Worm (Caenorhabditis elegans): Measurements from ENCODE around the gene inso-1.

inso-1 gene

ce11 chrX:1344818-1345217, 44.9 kb downstream of the inso-1 start (continued):
- TF ChIP-seq nhr-47 (tag; optimal IDR thresholded peaks at IDR 0.05) (peak; percentile 99), mdl-1 (tag; optimal IDR thresholded peaks at IDR 0.05) (peak in 1 of 2 experiments; percentile 90), sup-37 (GFP tag; optimal IDR thresholded peaks at IDR 0.05) (peak; percentile 73), dpl-1 (GFP tag; optimal IDR thresholded peaks at IDR 0.05) (peak; percentile 51 to 59 (median 51)), pax-3 (tag; optimal IDR thresholded peaks at IDR 0.05) (peak; percentile 90), sptf-1 (tag; optimal IDR thresholded peaks at IDR 0.05) (no peak), dsc-1 (tag; optimal IDR thresholded peaks at IDR 0.05) (peak; percentile 99), mab-9 (GFP tag; IDR thresholded peaks at IDR 0.05) (peak; percentile 90), tbx-2 (tag; optimal IDR thresholded peaks at IDR 0.05) (peak; percentile 97), ceh-88 (GFP tag; IDR thresholded peaks at IDR 0.05) (peak; percentile 93), fkh-10 (GFP tag; optimal IDR thresholded peaks at IDR 0.05) (peak; percentile 99), ama-1 (optimal IDR thresholded peaks at IDR 0.05) (no peak), ces-1 (GFP tag; optimal IDR thresholded peaks at IDR 0.05) (peak; percentile 86), zip-4 (GFP tag; optimal IDR thresholded peaks at IDR 0.05) (peak; percentile 93), unc-30 (tag; optimal IDR thresholded peaks at IDR 0.05) (no peak), Y116A8C.19 (tag; optimal IDR thresholded peaks at IDR 0.05; ENCODE audit: borderline replicate concordance) (no peak), ceh-63 (GFP tag; optimal IDR thresholded peaks at IDR 0.05) (peak; percentile 92), egl-13 (tag; optimal IDR thresholded peaks at IDR 0.05) (peak; percentile 94), fkh-4 (tag; optimal IDR thresholded peaks at IDR 0.05; ENCODE audit: borderline replicate concordance) (peak; percentile 72), fkh-8 (tag; optimal IDR thresholded peaks at IDR 0.05) (peak; percentile 93), nhr-12 (tag; optimal IDR thresholded peaks at IDR 0.05) (peak; percentile 57), elt-3 (tag; optimal IDR thresholded peaks at IDR 0.05) (peak; percentile 7 to 97 (median 88)), ceh-8 (GFP tag; optimal IDR thresholded peaks at IDR 0.05) (peak; percentile 97), ets-5 (GFP tag; IDR thresholded peaks at IDR 0.05) (no peak), hlh-4 (tag; optimal IDR thresholded peaks at IDR 0.05) (no peak), blmp-1 (tag; optimal IDR thresholded peaks at IDR 0.05) (peak; percentile 46), egl-27 (tag; optimal IDR thresholded peaks at IDR 0.05) (peak in 1 of 2 experiments; percentile 44), unc-62 (GFP tag; optimal IDR thresholded peaks at IDR 0.05) (peak; percentile 8), nhr-76 (tag; optimal IDR thresholded peaks at IDR 0.05) (peak; percentile 75), ceh-82 (tag; optimal IDR thresholded peaks at IDR 0.05) (peak; percentile 99), lir-3 (tag; optimal IDR thresholded peaks at IDR 0.05; ENCODE audit: poor library complexity) (peak; percentile 86), ztf-4 (tag; optimal IDR thresholded peaks at IDR 0.05) (peak; percentile 96), lsy-2 (tag; optimal IDR thresholded peaks at IDR 0.05) (peak; percentile 89 to 90), lin-39 (tag; optimal IDR thresholded peaks at IDR 0.05) (peak; percentile 93), sox-4 (tag; optimal IDR thresholded peaks at IDR 0.05) (peak; percentile 96)

- no peak for TF ChIP-seq sptf-1 (tag; optimal IDR thresholded peaks at IDR 0.05)
- TF ChIP-seq lin-35 (GFP tag; optimal IDR thresholded peaks at IDR 0.05) = no peak
- TF ChIP-seq nhr-47 (tag; optimal IDR thresholded peaks at IDR 0.05) = no peak
- no peak for TF ChIP-seq lir-3 (tag; optimal IDR thresholded peaks at IDR 0.05; ENCODE audit: poor library complexity)
- no peak for TF ChIP-seq aly-2 (tag; optimal IDR thresholded peaks at IDR 0.05)
- no peak for TF ChIP-seq snpc-4 (tag; optimal IDR thresholded peaks at IDR 0.05)
- TF ChIP-seq lin-14 (GFP tag; optimal IDR thresholded peaks at IDR 0.05) = no peak
These were observed 58.3 kb downstream of the inso-1 start, which contains the start of gene F56C3.3 for ce11 chrX:1358295-1358694. F56C3.3 (minus strand) TSS chrX:1358395.

Measured in whole organism, L1 larva.